Fruit fly (Drosophila melanogaster) whole organism, prepupa: Measurements from ENCODE around the gene CG40485.

ENCODE experiments used
- Blimp-1 ChIP-seq: fragments of 200-800 bp; sonication (Bioruptor generic); optimal IDR thresholded peaks from 3 replicates; lab custom pipeline; 2017; ENCODE audit warnings: missing biosample characterization, missing genetic modification characterization, mild to moderate bottlenecking, moderate library complexity, missing genetic modification reagents
- CG10631 ChIP-seq: fragments of 200-800 bp; sonication (Bioruptor generic); optimal IDR thresholded peaks from 2 replicates; lab custom pipeline; 2016; ENCODE audit warnings: missing biosample characterization, missing genetic modification characterization
- CG10669 ChIP-seq: fragments of 200-800 bp; sonication (Bioruptor generic); optimal IDR thresholded peaks from 3 replicates; lab custom pipeline; 2018; ENCODE audit warnings: missing biosample characterization, mild to moderate bottlenecking, missing genetic modification characterization, moderate library complexity
- CG11294 ChIP-seq: fragments of 200-800 bp; sonication (Bioruptor generic); IDR thresholded peaks from 2 replicates; pipeline ENCODE4 v1.3.6; 2022; ENCODE audit warnings: missing biosample characterization, missing genetic modification characterization
- CG11762 ChIP-seq: fragments of 200-800 bp; sonication (Bioruptor generic); optimal IDR thresholded peaks from 3 replicates; lab custom pipeline; 2016; ENCODE audit warnings: missing biosample characterization, missing genetic modification characterization; ENCODE audit not compliant: insufficient read depth
- CG11902 ChIP-seq: fragments of 200-800 bp; sonication (Bioruptor generic); optimal IDR thresholded peaks from 3 replicates; lab custom pipeline; 2016; ENCODE audit warnings: missing biosample characterization, missing genetic modification characterization
- CG15336 ChIP-seq: fragments of 200-800 bp; sonication (Bioruptor generic); IDR thresholded peaks from 2 replicates; pipeline ENCODE4 v1.3.6; 2022; ENCODE audit warnings: missing biosample characterization, missing genetic modification characterization
- CG1621 ChIP-seq: fragments of 200-800 bp; sonication (Bioruptor generic); optimal IDR thresholded peaks from 3 replicates; lab custom pipeline; 2018; ENCODE audit warnings: missing biosample characterization, mild to moderate bottlenecking, missing genetic modification characterization
- CG3032 ChIP-seq: fragments of 200-800 bp; optimal IDR thresholded peaks from 2 replicates; lab custom pipeline; 2019; ENCODE audit warnings: missing biosample characterization, mild to moderate bottlenecking, missing genetic modification characterization, moderate library complexity
- CG31627 ChIP-seq: fragments of 200-800 bp; sonication (Bioruptor generic); optimal IDR thresholded peaks from 3 replicates; lab custom pipeline; 2016; ENCODE audit warnings: missing biosample characterization, missing genetic modification characterization
- CG32006 ChIP-seq: fragments of 200-800 bp; sonication (Bioruptor generic); optimal IDR thresholded peaks from 3 replicates; lab custom pipeline; 2017; ENCODE audit warnings: missing biosample characterization, mild to moderate bottlenecking, missing genetic modification characterization
- CG3919 ChIP-seq: fragments of 200-800 bp; sonication (Bioruptor generic); optimal IDR thresholded peaks from 3 replicates; lab custom pipeline; 2016; ENCODE audit warnings: missing biosample characterization, missing genetic modification characterization
- CG4318 ChIP-seq: fragments of 200-800 bp; sonication (Bioruptor generic); optimal IDR thresholded peaks from 3 replicates; lab custom pipeline; 2017; ENCODE audit warnings: missing biosample characterization, mild to moderate bottlenecking, missing genetic modification characterization
- CG6792 ChIP-seq: fragments of 200-800 bp; sonication (Bioruptor generic); optimal IDR thresholded peaks from 3 replicates; lab custom pipeline; 2016; ENCODE audit warnings: missing biosample characterization, missing genetic modification characterization
- CG8119 ChIP-seq: fragments of 200-800 bp; sonication (Bioruptor generic); IDR thresholded peaks from 3 replicates; pipeline ENCODE4 v1.3.6; 2022; ENCODE audit warnings: missing biosample characterization, missing genetic modification characterization
- CG8319 ChIP-seq: fragments of 200-800 bp; sonication (Bioruptor generic); optimal IDR thresholded peaks from 3 replicates; lab custom pipeline; 2016; ENCODE audit warnings: missing biosample characterization, missing genetic modification characterization
- Eip75B ChIP-seq: fragments of 200-800 bp; sonication (Bioruptor generic); optimal IDR thresholded peaks from 3 replicates; lab custom pipeline; 2016; ENCODE audit warnings: missing biosample characterization, missing genetic modification characterization
- Eip78C ChIP-seq: fragments of 200-800 bp; sonication (Bioruptor generic); peaks from one replicate; lab custom pipeline; 2016; ENCODE audit warnings: missing biosample characterization, missing genetic modification characterization
- Ets21C ChIP-seq: fragments of 200-800 bp; sonication (Bioruptor generic); optimal IDR thresholded peaks from 3 replicates; lab custom pipeline; 2016; ENCODE audit warnings: missing biosample characterization, missing genetic modification characterization
- Hr39 ChIP-seq: fragments of 200-800 bp; sonication (Bioruptor generic); optimal IDR thresholded peaks from 2 replicates; lab custom pipeline; 2016; ENCODE audit warnings: missing biosample characterization, missing genetic modification characterization
- Hr4 ChIP-seq: fragments of 200-800 bp; sonication (Bioruptor generic); optimal IDR thresholded peaks from 3 replicates; lab custom pipeline; 2016; ENCODE audit warnings: missing biosample characterization, missing genetic modification characterization
- Lpt ChIP-seq: fragments of 200-800 bp; sonication (Bioruptor generic); optimal IDR thresholded peaks from 3 replicates; lab custom pipeline; 2016; ENCODE audit warnings: missing biosample characterization, missing genetic modification characterization
- Met ChIP-seq: fragments of 200-800 bp; sonication (Bioruptor generic); optimal IDR thresholded peaks from 3 replicates; lab custom pipeline; 2016; ENCODE audit warnings: missing biosample characterization, missing genetic modification characterization
- Sox102F ChIP-seq: fragments of 200-800 bp; sonication (Bioruptor generic); optimal IDR thresholded peaks from 2 replicates; lab custom pipeline; 2016; ENCODE audit warnings: missing biosample characterization, mild to moderate bottlenecking, missing genetic modification characterization
- acj6 ChIP-seq: fragments of 200-800 bp; sonication (Bioruptor generic); optimal IDR thresholded peaks from 3 replicates; lab custom pipeline; 2016; ENCODE audit warnings: missing biosample characterization, missing genetic modification characterization
- dsx ChIP-seq: fragments of 200-800 bp; optimal IDR thresholded peaks from 3 replicates; lab custom pipeline; 2019; ENCODE audit warnings: missing biosample characterization, mild to moderate bottlenecking, missing genetic modification characterization, moderate library complexity; ENCODE audit not compliant: poor library complexity, severe bottlenecking
- eg ChIP-seq: fragments of 200-800 bp; sonication (Bioruptor generic); IDR thresholded peaks from 3 replicates; pipeline ENCODE4 v1.3.6; 2022; ENCODE audit warnings: missing biosample characterization, missing genetic modification characterization
- esn ChIP-seq: fragments of 200-800 bp; sonication (Bioruptor generic); optimal IDR thresholded peaks from 2 replicates; lab custom pipeline; 2016; ENCODE audit warnings: missing biosample characterization, mild to moderate bottlenecking, missing genetic modification characterization, moderate library complexity
- fd59A ChIP-seq: fragments of 200-800 bp; sonication (Bioruptor generic); optimal IDR thresholded peaks from 2 replicates; lab custom pipeline; 2017; ENCODE audit warnings: missing biosample characterization, mild to moderate bottlenecking, missing genetic modification characterization, missing genetic modification reagents
- fkh ChIP-seq: fragments of 200-800 bp; sonication (Bioruptor generic); optimal IDR thresholded peaks from 3 replicates; lab custom pipeline; 2017; ENCODE audit warnings: missing biosample characterization, mild to moderate bottlenecking, missing genetic modification characterization, moderate library complexity
- net ChIP-seq: fragments of 200-800 bp; sonication (Bioruptor generic); optimal IDR thresholded peaks from 3 replicates; lab custom pipeline; 2016; ENCODE audit warnings: missing biosample characterization, missing genetic modification characterization
- pdm3 ChIP-seq: fragments of 200-800 bp; sonication (Bioruptor generic); optimal IDR thresholded peaks from 3 replicates; lab custom pipeline; 2016; ENCODE audit warnings: missing biosample characterization, missing genetic modification characterization
- spab ChIP-seq: fragments of 200-800 bp; sonication (Bioruptor generic); optimal IDR thresholded peaks from 2 replicates; lab custom pipeline; 2017; ENCODE audit warnings: missing biosample characterization, mild to moderate bottlenecking, missing genetic modification characterization, missing genetic modification reagents
- svp ChIP-seq: fragments of 200-800 bp; sonication (Bioruptor generic); peaks from one replicate; lab custom pipeline; 2016; ENCODE audit warnings: missing biosample characterization, missing genetic modification characterization
- topi ChIP-seq: fragments of 200-800 bp; sonication (Bioruptor generic); optimal IDR thresholded peaks from 3 replicates; lab custom pipeline; 2016; ENCODE audit warnings: missing biosample characterization, missing genetic modification characterization

The CG40485 gene

dm6 chrX:22981508-22981907 lies 19.3 kb upstream of the CG40485 start:
- TF ChIP-seq CG11762 (GFP tag; lab: Kevin White, UChicago): no peak
- TF ChIP-seq CG31627 (GFP tag; lab: Kevin White, UChicago): no peak
- no peak for TF ChIP-seq spab
- TF ChIP-seq CG4318 (GFP tag; lab: Kevin White, UChicago): no peak
- no peak for TF ChIP-seq Eip75B
- TF ChIP-seq svp (GFP tag; lab: Kevin White, UChicago): no peak
- no peak for TF ChIP-seq CG3919 (GFP tag; lab: Kevin White, UChicago)
- TF ChIP-seq Hr4 (GFP tag; lab: Kevin White, UChicago): no peak
- TF ChIP-seq CG6792 (GFP tag; lab: Kevin White, UChicago): no peak
- TF ChIP-seq CG3032: no peak
- TF ChIP-seq CG10669 (GFP tag; lab: Kevin White, UChicago): no peak
- no peak for TF ChIP-seq CG8319 (GFP tag; lab: Kevin White, UChicago)
- no peak for TF ChIP-seq CG32006 (GFP tag; lab: Kevin White, UChicago)
- TF ChIP-seq CG10631 (GFP tag; lab: Kevin White, UChicago): no peak
- TF ChIP-seq Ets21C (GFP tag; lab: Kevin White, UChicago): no peak
- no peak for TF ChIP-seq fkh
- no peak for TF ChIP-seq CG1621 (tag; lab: Kevin White, UChicago)
- TF ChIP-seq Sox102F (GFP tag; lab: Kevin White, UChicago): no peak
- no peak for TF ChIP-seq CG11294 (GFP tag; lab: Robert Waterston, UW)
- TF ChIP-seq, all 60 proteins: peak for 0

- TF ChIP-seq CG8319 (GFP tag; lab: Kevin White, UChicago): no peak
- TF ChIP-seq Blimp-1 (GFP tag; lab: Kevin White, UChicago): no peak
- no peak for TF ChIP-seq Hr39 (GFP tag; lab: Kevin White, UChicago)
- no peak for TF ChIP-seq Lpt (GFP tag; lab: Kevin White, UChicago)
- no peak for TF ChIP-seq Met (GFP tag; lab: Kevin White, UChicago)
- TF ChIP-seq topi (GFP tag; lab: Kevin White, UChicago): no peak
- no peak for TF ChIP-seq pdm3 (GFP tag; lab: Kevin White, UChicago)
Observed at dm6 chrX:22959991-22960390, 2.2 kb downstream of the CG40485 start, which contains the start of gene CG40486. CG40486 (minus strand) TSS chrX:22960091.

- peak; percentile 74 for TF ChIP-seq eg (GFP tag; lab: Robert Waterston, UW)
- TF ChIP-seq CG8119 (GFP tag; lab: Robert Waterston, UW): peak; percentile 31; the same call in 1 of the 3 replicates
- TF ChIP-seq, all 60 proteins: peak for 2; not testable (repeated sequence) for 58
Observed at dm6 chrX:22949951-22950350, 12.2 kb downstream of the CG40485 start.

dm6 chrX:22945021-22945420 lies 17.1 kb downstream of the CG40485 start, which contains the start of gene Cnep1r1:
Cnep1r1 (plus strand) TSS chrX:22945321.
- no peak for TF ChIP-seq acj6 (GFP tag; lab: Kevin White, UChicago)
- no peak for TF ChIP-seq CG8319 (GFP tag; lab: Kevin White, UChicago)
- no peak for TF ChIP-seq CG10631 (GFP tag; lab: Kevin White, UChicago)
- no peak for TF ChIP-seq spab
- no peak for TF ChIP-seq CG11902 (GFP tag; lab: Kevin White, UChicago)
- no peak for TF ChIP-seq CG11762 (GFP tag; lab: Kevin White, UChicago)
- TF ChIP-seq dsx (GFP tag; lab: Kevin White, UChicago): no peak
- no peak for TF ChIP-seq Eip78C (GFP tag; lab: Kevin White, UChicago)
- TF ChIP-seq CG15336 (GFP tag; lab: Robert Waterston, UW): no peak
- TF ChIP-seq net: no peak
- no peak for TF ChIP-seq CG11294 (GFP tag; lab: Robert Waterston, UW)
- no peak for TF ChIP-seq fd59A (GFP tag; lab: Kevin White, UChicago)
- TF ChIP-seq esn (GFP tag; lab: Kevin White, UChicago): no peak
- no peak for TF ChIP-seq CG3919 (GFP tag; lab: Kevin White, UChicago)
